Worm (Caenorhabditis elegans) whole organism, L1 larva: ENCODE measurements around the gene M02D8.3.

ENCODE experiments used
- C04F5.9 ChIP-seq: sonication (generic microtip); optimal IDR thresholded peaks from 2 replicates; lab custom pipeline; 2016; ENCODE audit warnings: missing genetic modification characterization, missing compliant biosample characterization
- C16A3.4 ChIP-seq: fragments of 150-350 bp; optimal IDR thresholded peaks from 2 replicates; lab custom pipeline; 2014; ENCODE audit warnings: missing biosample characterization, missing genetic modification characterization
- C34B4.2 ChIP-seq: sonication (generic microtip); optimal IDR thresholded peaks from 2 replicates; lab custom pipeline; 2017; ENCODE audit warnings: mild to moderate bottlenecking, missing genetic modification characterization, missing compliant biosample characterization
- ama-1 ChIP-seq: fragments of 150-350 bp; optimal IDR thresholded peaks from 2 replicates; lab custom pipeline; 2014
- blmp-1 ChIP-seq: fragments of 150-350 bp; optimal IDR thresholded peaks from 2 replicates; lab custom pipeline; 2014; ENCODE audit warnings: missing biosample characterization, missing genetic modification characterization
- ceh-8 ChIP-seq: fragments of 200-800 bp; sonication (Bioruptor generic); optimal IDR thresholded peaks from 2 replicates; lab custom pipeline; 2018; ENCODE audit warnings: mild to moderate bottlenecking, missing genetic modification characterization, moderate library complexity, missing compliant biosample characterization
- ceh-88 ChIP-seq: fragments of 200-800 bp; sonication (Bioruptor generic); IDR thresholded peaks from 2 replicates; pipeline ENCODE4 v1.3.6; 2022; ENCODE audit warnings: missing genetic modification characterization, missing compliant biosample characterization
- ceh-90 ChIP-seq: sonication (generic microtip); optimal IDR thresholded peaks from 2 replicates; lab custom pipeline; 2016; ENCODE audit warnings: missing genetic modification characterization, missing compliant biosample characterization
- elt-2 ChIP-seq: sonication (generic microtip); optimal IDR thresholded peaks from 2 replicates; lab custom pipeline; 2016; ENCODE audit warnings: missing genetic modification characterization, mild to moderate bottlenecking, inconsistent platforms, missing compliant biosample characterization, missing genetic modification reagents
- fkh-10 ChIP-seq: sonication (generic microtip); optimal IDR thresholded peaks from 2 replicates; lab custom pipeline; 2017; ENCODE audit warnings: missing biosample characterization, missing genetic modification reagents, missing genetic modification characterization
- fkh-8 ChIP-seq: sonication (generic microtip); optimal IDR thresholded peaks from 2 replicates; lab custom pipeline; 2016; ENCODE audit warnings: mild to moderate bottlenecking, missing genetic modification characterization, missing compliant biosample characterization
- fos-1 ChIP-seq: fragments of 150-350 bp; optimal IDR thresholded peaks from 2 replicates; lab custom pipeline; 2014; ENCODE audit warnings: missing biosample characterization, missing genetic modification characterization
- grh-1 ChIP-seq: fragments of 200-800 bp; sonication (Bioruptor generic); IDR thresholded peaks from 2 replicates; pipeline ENCODE4 v1.3.6; 2022; ENCODE audit warnings: missing genetic modification reagents, missing genetic modification characterization, missing compliant biosample characterization
- hpl-2 ChIP-seq: fragments of 150-350 bp; optimal IDR thresholded peaks from 2 replicates; lab custom pipeline; 2014; ENCODE audit warnings: missing biosample characterization, missing genetic modification reagents, missing genetic modification characterization
- irx-1 ChIP-seq: sonication (generic microtip); optimal IDR thresholded peaks from 2 replicates; lab custom pipeline; 2016; ENCODE audit warnings: missing genetic modification characterization, missing compliant biosample characterization
- lin-13 ChIP-seq: fragments of 150-350 bp; optimal IDR thresholded peaks from 2 replicates; lab custom pipeline; 2014; ENCODE audit warnings: missing biosample characterization, missing genetic modification reagents, missing genetic modification characterization
- lin-14 ChIP-seq: fragments of 200-800 bp; sonication (Bioruptor generic); optimal IDR thresholded peaks from 2 replicates; lab custom pipeline; 2018; ENCODE audit warnings: mild to moderate bottlenecking, missing genetic modification characterization, moderate library complexity, missing compliant biosample characterization
- lin-15B ChIP-seq: fragments of 150-350 bp; sonication (generic microtip); optimal IDR thresholded peaks from 3 replicates; lab custom pipeline; 2014; ENCODE audit warnings: missing biosample characterization, missing genetic modification characterization
- lsy-2 ChIP-seq, 2 experiments: fragments of 150-350 bp; optimal IDR thresholded peaks; 2 replicates each; lab custom pipeline; 2014; ENCODE audit warnings: missing biosample characterization in 2 of 2, missing genetic modification characterization in 2 of 2
- mab-9 ChIP-seq: fragments of 200-800 bp; sonication (Bioruptor generic); IDR thresholded peaks from 2 replicates; pipeline ENCODE4 v1.3.6; 2022; ENCODE audit warnings: missing genetic modification reagents, missing genetic modification characterization, missing compliant biosample characterization
- mdl-1 ChIP-seq, 2 experiments: fragments of 150-350 bp; optimal IDR thresholded peaks; 2 replicates each; lab custom pipeline; 2014 to 2017; ENCODE audit warnings: missing biosample characterization in 2 of 2, missing genetic modification characterization in 2 of 2, inconsistent platforms in 1 of 2
- nhr-19 ChIP-seq: fragments of 200-800 bp; sonication (Bioruptor generic); conservative IDR thresholded peaks from 2 replicates; pipeline ENCODE4 v1.3.6; 2022; ENCODE audit warnings: missing genetic modification characterization, missing compliant biosample characterization
- nhr-20 ChIP-seq: sonication (generic microtip); optimal IDR thresholded peaks from 2 replicates; lab custom pipeline; 2016; ENCODE audit warnings: mild to moderate bottlenecking, missing genetic modification characterization, missing compliant biosample characterization
- nhr-47 ChIP-seq: sonication (generic microtip); optimal IDR thresholded peaks from 2 replicates; lab custom pipeline; 2016; ENCODE audit warnings: mild to moderate bottlenecking, missing genetic modification characterization, moderate library complexity, missing compliant biosample characterization
- nhr-71 ChIP-seq: sonication (generic microtip); optimal IDR thresholded peaks from 2 replicates; lab custom pipeline; 2016; ENCODE audit warnings: mild to moderate bottlenecking, missing genetic modification characterization, moderate library complexity, missing compliant biosample characterization
- pag-3 ChIP-seq: sonication (generic microtip); optimal IDR thresholded peaks from 2 replicates; lab custom pipeline; 2017; ENCODE audit warnings: missing genetic modification characterization, mild to moderate bottlenecking, missing compliant biosample characterization, antibody characterized with exemption, borderline replicate concordance; ENCODE audit not compliant: insufficient read depth
- rnt-1 ChIP-seq: sonication (generic microtip); optimal IDR thresholded peaks from 2 replicates; lab custom pipeline; 2016; ENCODE audit warnings: mild to moderate bottlenecking, missing genetic modification characterization, moderate library complexity, missing compliant biosample characterization
- skn-1 ChIP-seq: fragments of 150-350 bp; optimal IDR thresholded peaks from 2 replicates; lab custom pipeline; 2014; ENCODE audit warnings: missing biosample characterization, missing genetic modification characterization
- snu-23 ChIP-seq: sonication (generic microtip); optimal IDR thresholded peaks from 2 replicates; lab custom pipeline; 2016; ENCODE audit warnings: missing genetic modification characterization, missing compliant biosample characterization
- sptf-1 ChIP-seq: fragments of 150-350 bp; optimal IDR thresholded peaks from 2 replicates; lab custom pipeline; 2014; ENCODE audit warnings: missing biosample characterization, missing genetic modification characterization
- unc-130 ChIP-seq: fragments of 150-350 bp; optimal IDR thresholded peaks from 2 replicates; lab custom pipeline; 2017; ENCODE audit warnings: missing biosample characterization, missing genetic modification characterization, inconsistent platforms
- unc-62 ChIP-seq: fragments of 150-350 bp; optimal IDR thresholded peaks from 2 replicates; lab custom pipeline; 2014; ENCODE audit warnings: missing biosample characterization, missing genetic modification reagents, missing genetic modification characterization
- vab-15 ChIP-seq: sonication (generic microtip); optimal IDR thresholded peaks from 2 replicates; lab custom pipeline; 2017; ENCODE audit warnings: missing genotype, mild to moderate bottlenecking, missing genetic modification characterization, missing compliant biosample characterization
- zag-1 ChIP-seq: fragments of 150-350 bp; optimal IDR thresholded peaks from 2 replicates; lab custom pipeline; 2014; ENCODE audit warnings: missing biosample characterization, missing genetic modification characterization
- ztf-11 ChIP-seq, 2 experiments: sonication (generic microtip); optimal IDR thresholded peaks; 2 replicates each; lab custom pipeline; 2016 to 2017; ENCODE audit warnings: missing genetic modification characterization in 2 of 2, missing biosample characterization in 1 of 2, missing compliant biosample characterization in 1 of 2
- ztf-4 ChIP-seq: fragments of 150-350 bp; optimal IDR thresholded peaks from 2 replicates; lab custom pipeline; 2014; ENCODE audit warnings: missing biosample characterization, missing genetic modification characterization

The M02D8.3 gene

DNA sequence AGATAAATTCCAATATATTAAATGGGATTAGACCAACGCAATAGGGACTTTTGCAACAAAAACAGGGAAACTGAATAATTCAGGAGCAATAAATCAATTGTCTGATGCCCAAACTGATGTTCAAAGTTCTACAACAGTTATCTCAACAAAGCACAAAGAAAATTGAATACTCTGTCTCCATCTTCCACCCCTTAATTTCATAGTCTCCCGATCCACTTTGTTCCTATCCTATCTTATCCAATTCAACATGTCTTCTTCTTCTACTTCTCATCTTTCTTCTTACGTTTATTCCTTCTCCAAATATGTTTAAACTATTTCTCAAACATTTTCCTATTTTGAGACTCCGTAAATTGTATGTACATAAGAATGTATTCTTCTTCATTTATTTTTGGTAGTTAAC is 33.5 kb upstream of the M02D8.3 start:
- TF ChIP-seq fkh-10 (GFP tag; lab: Kevin White, UChicago): peak; percentile 61
- TF ChIP-seq lin-14: peak; percentile 28
- no peak for TF ChIP-seq hpl-2 (GFP tag; lab: Kevin White, UChicago)
- TF ChIP-seq, all 84 proteins: peak for 2

DNA sequence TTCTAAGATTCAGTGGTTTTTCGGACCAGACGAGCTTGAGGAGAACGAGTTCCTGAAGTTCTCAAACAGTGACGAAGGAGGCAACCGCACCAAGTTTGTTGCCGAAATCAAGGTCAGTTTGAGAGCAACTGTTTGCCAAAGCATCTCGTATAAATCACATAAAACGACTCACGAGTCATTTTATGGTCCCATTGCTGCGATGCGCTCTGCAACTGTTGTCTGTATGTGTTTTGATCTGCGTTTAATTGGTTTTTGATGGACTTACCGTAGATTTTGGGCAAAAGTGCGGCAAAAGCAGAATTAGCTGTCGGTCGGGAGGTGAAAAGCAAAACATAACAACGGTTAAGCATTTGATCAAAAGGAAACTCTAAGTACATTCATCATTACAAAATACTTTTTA is 27.2 kb upstream of the M02D8.3 start:
- peak; percentile 50 for TF ChIP-seq nhr-19 (GFP tag; lab: Robert Waterston, UW)
- no peak for TF ChIP-seq ztf-11 (tag; optimal IDR thresholded peaks at IDR 0.05; lab: Kevin White, UChicago)
- no peak for TF ChIP-seq mab-9
- TF ChIP-seq elt-2 (tag; lab: Kevin White, UChicago): no peak
- TF ChIP-seq ceh-8 (GFP tag; lab: Kevin White, UChicago): no peak
- no peak for TF ChIP-seq irx-1 (tag; lab: Kevin White, UChicago)
- TF ChIP-seq skn-1: no peak
- no peak for TF ChIP-seq zag-1 (tag; lab: Kevin White, UChicago)
- peak; percentile 8 for TF ChIP-seq nhr-20 (tag; lab: Kevin White, UChicago)
- no peak for TF ChIP-seq ceh-88 (GFP tag; lab: Robert Waterston, UW)
- TF ChIP-seq lin-14: peak; percentile 14
- peak in 1 of 2 experiments; percentile 31 for TF ChIP-seq lsy-2 (tag; optimal IDR thresholded peaks at IDR 0.05; lab: Kevin White, UChicago)
- TF ChIP-seq blmp-1: no peak
- no peak for TF ChIP-seq ama-1
- no peak for TF ChIP-seq fos-1 (tag; lab: Kevin White, UChicago)
- peak; percentile 86 for TF ChIP-seq nhr-71 (tag; lab: Kevin White, UChicago)
- TF ChIP-seq snu-23 (GFP tag; lab: Kevin White, UChicago): peak; percentile 3
- no peak for TF ChIP-seq unc-62 (GFP tag; lab: Kevin White, UChicago)
- TF ChIP-seq lin-15B (tag; lab: Kevin White, UChicago): no peak
- no peak for TF ChIP-seq ztf-4 (tag; lab: Kevin White, UChicago)
- no peak for TF ChIP-seq unc-130 (tag; lab: Kevin White, UChicago)
- peak; percentile 86 for TF ChIP-seq rnt-1 (tag; lab: Kevin White, UChicago)
- no peak for TF ChIP-seq lin-13
- TF ChIP-seq fkh-10 (GFP tag; lab: Kevin White, UChicago): no peak

DNA sequence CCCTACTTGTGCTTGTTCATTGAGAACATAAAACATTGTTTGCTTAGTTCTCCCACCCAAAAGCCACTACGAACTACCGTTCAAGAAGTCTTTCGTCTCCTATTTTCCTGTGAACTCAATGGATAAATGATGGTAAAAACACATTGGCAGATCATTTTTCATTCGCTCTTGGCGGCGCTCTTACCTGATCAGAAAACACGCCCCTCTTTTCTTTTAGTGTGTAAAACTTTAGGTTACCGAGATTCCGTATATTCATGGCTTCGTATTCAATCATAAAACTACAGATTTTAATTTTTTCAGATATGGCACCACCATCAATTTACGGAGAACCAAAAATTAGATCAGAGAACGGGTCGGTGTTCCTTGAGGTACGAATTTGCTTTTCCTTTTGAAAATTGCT is 26.8 kb upstream of the M02D8.3 start, which contains the start of gene zig-12:
TSS of gene zig-12 (plus strand) at position 301 of the 400 bp plus-strand sequence.
- TF ChIP-seq C34B4.2 (tag; lab: Kevin White, UChicago): no peak
- TF ChIP-seq grh-1: no peak
- TF ChIP-seq, all 84 proteins: peak for 0

DNA sequence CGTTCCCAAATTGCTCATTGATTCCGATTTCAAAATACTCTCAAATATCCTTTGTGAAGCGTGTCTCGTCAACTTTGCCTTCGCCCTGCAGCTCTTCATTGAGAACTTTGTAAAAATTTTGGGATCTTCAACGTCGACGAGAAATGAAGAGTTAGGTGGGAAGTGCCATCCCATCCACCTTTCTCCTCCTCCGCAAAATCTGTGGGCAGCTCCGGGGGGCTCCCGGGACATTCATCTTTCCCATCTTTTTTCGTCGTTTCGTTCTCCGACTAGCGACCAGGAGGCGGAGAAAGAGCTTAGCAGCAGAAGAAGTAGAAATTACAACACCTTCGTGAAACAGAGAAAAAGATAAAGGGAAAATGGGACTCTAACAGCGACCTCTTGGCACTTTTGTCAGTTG is 26.1 kb upstream of the M02D8.3 start:
- TF ChIP-seq nhr-47 (tag; lab: Kevin White, UChicago): no peak
- peak; percentile 62 for TF ChIP-seq lin-14
- no peak for TF ChIP-seq C16A3.4
- TF ChIP-seq sptf-1: no peak
- no peak for TF ChIP-seq ceh-90 (tag; lab: Kevin White, UChicago)
- peak; percentile 20 for TF ChIP-seq pag-3
- no peak for TF ChIP-seq blmp-1
- TF ChIP-seq snu-23 (GFP tag; lab: Kevin White, UChicago): peak; percentile 7
- TF ChIP-seq rnt-1 (tag; lab: Kevin White, UChicago): peak; percentile 44
- TF ChIP-seq nhr-71 (tag; lab: Kevin White, UChicago): peak; percentile 44
- TF ChIP-seq ama-1: no peak
- no peak for TF ChIP-seq mdl-1 (tag; optimal IDR thresholded peaks at IDR 0.05; lab: Kevin White, UChicago)
- no peak for TF ChIP-seq C04F5.9 (tag; lab: Kevin White, UChicago)
- no peak for TF ChIP-seq skn-1
- TF ChIP-seq vab-15 (tag; lab: Kevin White, UChicago): no peak
- no peak for TF ChIP-seq fkh-8 (tag; lab: Kevin White, UChicago)
